Worm (Caenorhabditis elegans) whole organism, L1 larva: ENCODE measurements around the gene F01F1.14.

ENCODE experiments used
- C16A3.4 ChIP-seq: fragments of 150-350 bp; optimal IDR thresholded peaks from 2 replicates; lab custom pipeline; 2014; ENCODE audit warnings: missing biosample characterization, missing genetic modification characterization
- C34B4.2 ChIP-seq: sonication (generic microtip); optimal IDR thresholded peaks from 2 replicates; lab custom pipeline; 2017; ENCODE audit warnings: mild to moderate bottlenecking, missing genetic modification characterization, missing compliant biosample characterization
- aly-2 ChIP-seq: fragments of 150-350 bp; optimal IDR thresholded peaks from 2 replicates; lab custom pipeline; 2014; ENCODE audit warnings: missing biosample characterization, missing genetic modification characterization
- ama-1 ChIP-seq: fragments of 150-350 bp; optimal IDR thresholded peaks from 2 replicates; lab custom pipeline; 2014
- ceh-63 ChIP-seq: fragments of 200-800 bp; sonication (Bioruptor generic); optimal IDR thresholded peaks from 2 replicates; lab custom pipeline; 2018; ENCODE audit warnings: mild to moderate bottlenecking, missing genetic modification characterization, missing compliant biosample characterization
- ceh-88 ChIP-seq: fragments of 200-800 bp; sonication (Bioruptor generic); IDR thresholded peaks from 2 replicates; pipeline ENCODE4 v1.3.6; 2022; ENCODE audit warnings: missing genetic modification characterization, missing compliant biosample characterization
- ces-1 ChIP-seq: fragments of 150-350 bp; optimal IDR thresholded peaks from 2 replicates; lab custom pipeline; 2014; ENCODE audit warnings: missing biosample characterization, missing genetic modification reagents, missing genetic modification characterization
- dpl-1 ChIP-seq, 3 experiments: fragments of 150-350 bp in 2 of 3; sonication (generic microtip) in 1 of 3; optimal IDR thresholded peaks; 2 replicates each; lab custom pipeline; 2014 to 2017; ENCODE audit warnings: missing biosample characterization in 3 of 3, missing genetic modification characterization in 3 of 3, missing genetic modification reagents in 3 of 3
- dsc-1 ChIP-seq: sonication (generic microtip); optimal IDR thresholded peaks from 2 replicates; lab custom pipeline; 2016; ENCODE audit warnings: mild to moderate bottlenecking, missing genetic modification characterization, missing compliant biosample characterization
- efl-1 ChIP-seq, 4 experiments: fragments of 150-350 bp; optimal IDR thresholded peaks in 3 of 4; peaks in 1 of 4; 1 replicate in 1 of 4; 2 replicates in 3 of 4; lab custom pipeline; 2014; ENCODE audit warnings: missing biosample characterization in 2 of 4, missing genetic modification characterization in 2 of 4, missing genetic modification reagents in 2 of 4
- egl-27 ChIP-seq, 2 experiments: fragments of 150-350 bp in 1 of 2; sonication (generic microtip); optimal IDR thresholded peaks; 3 replicates each; lab custom pipeline; 2017 to 2018; ENCODE audit warnings: missing biosample characterization in 2 of 2, missing genetic modification characterization in 2 of 2, missing genetic modification reagents in 2 of 2
- ets-5 ChIP-seq: fragments of 200-800 bp; sonication (Bioruptor generic); IDR thresholded peaks from 2 replicates; pipeline ENCODE4 v1.3.6; 2022; ENCODE audit warnings: missing genetic modification characterization, missing compliant biosample characterization
- fkh-10 ChIP-seq: sonication (generic microtip); optimal IDR thresholded peaks from 2 replicates; lab custom pipeline; 2017; ENCODE audit warnings: missing biosample characterization, missing genetic modification reagents, missing genetic modification characterization
- fkh-4 ChIP-seq: sonication (generic microtip); optimal IDR thresholded peaks from 2 replicates; lab custom pipeline; 2016; ENCODE audit warnings: missing compliant biosample characterization, missing genetic modification characterization, borderline replicate concordance
- fkh-8 ChIP-seq: sonication (generic microtip); optimal IDR thresholded peaks from 2 replicates; lab custom pipeline; 2016; ENCODE audit warnings: mild to moderate bottlenecking, missing genetic modification characterization, missing compliant biosample characterization
- fos-1 ChIP-seq: fragments of 150-350 bp; optimal IDR thresholded peaks from 2 replicates; lab custom pipeline; 2014; ENCODE audit warnings: missing biosample characterization, missing genetic modification characterization
- hpl-2 ChIP-seq: fragments of 150-350 bp; optimal IDR thresholded peaks from 2 replicates; lab custom pipeline; 2014; ENCODE audit warnings: missing biosample characterization, missing genetic modification reagents, missing genetic modification characterization
- jun-1 ChIP-seq: fragments of 150-350 bp; optimal IDR thresholded peaks from 2 replicates; lab custom pipeline; 2014; ENCODE audit warnings: missing biosample characterization, missing genetic modification reagents, missing genetic modification characterization
- lin-13 ChIP-seq: fragments of 150-350 bp; optimal IDR thresholded peaks from 2 replicates; lab custom pipeline; 2014; ENCODE audit warnings: missing biosample characterization, missing genetic modification reagents, missing genetic modification characterization
- lin-14 ChIP-seq: fragments of 200-800 bp; sonication (Bioruptor generic); optimal IDR thresholded peaks from 2 replicates; lab custom pipeline; 2018; ENCODE audit warnings: mild to moderate bottlenecking, missing genetic modification characterization, moderate library complexity, missing compliant biosample characterization
- lin-15B ChIP-seq: fragments of 150-350 bp; sonication (generic microtip); optimal IDR thresholded peaks from 3 replicates; lab custom pipeline; 2014; ENCODE audit warnings: missing biosample characterization, missing genetic modification characterization
- lin-39 ChIP-seq: fragments of 150-350 bp; optimal IDR thresholded peaks from 2 replicates; lab custom pipeline; 2014; ENCODE audit warnings: missing biosample characterization, missing genetic modification reagents, missing genetic modification characterization
- lsy-2 ChIP-seq, 2 experiments: fragments of 150-350 bp; optimal IDR thresholded peaks; 2 replicates each; lab custom pipeline; 2014; ENCODE audit warnings: missing biosample characterization in 2 of 2, missing genetic modification characterization in 2 of 2
- mab-9 ChIP-seq: fragments of 200-800 bp; sonication (Bioruptor generic); IDR thresholded peaks from 2 replicates; pipeline ENCODE4 v1.3.6; 2022; ENCODE audit warnings: missing genetic modification reagents, missing genetic modification characterization, missing compliant biosample characterization
- mdl-1 ChIP-seq, 2 experiments: fragments of 150-350 bp; optimal IDR thresholded peaks; 2 replicates each; lab custom pipeline; 2014 to 2017; ENCODE audit warnings: missing biosample characterization in 2 of 2, missing genetic modification characterization in 2 of 2, inconsistent platforms in 1 of 2
- mep-1 ChIP-seq: fragments of 150-350 bp; optimal IDR thresholded peaks from 2 replicates; lab custom pipeline; 2014; ENCODE audit warnings: missing biosample characterization, missing genetic modification characterization
- nhr-12 ChIP-seq: sonication (generic microtip); optimal IDR thresholded peaks from 2 replicates; lab custom pipeline; 2017; ENCODE audit warnings: missing biosample characterization, missing genetic modification characterization
- nhr-19 ChIP-seq: fragments of 200-800 bp; sonication (Bioruptor generic); conservative IDR thresholded peaks from 2 replicates; pipeline ENCODE4 v1.3.6; 2022; ENCODE audit warnings: missing genetic modification characterization, missing compliant biosample characterization
- nhr-20 ChIP-seq: sonication (generic microtip); optimal IDR thresholded peaks from 2 replicates; lab custom pipeline; 2016; ENCODE audit warnings: mild to moderate bottlenecking, missing genetic modification characterization, missing compliant biosample characterization
- nhr-47 ChIP-seq: sonication (generic microtip); optimal IDR thresholded peaks from 2 replicates; lab custom pipeline; 2016; ENCODE audit warnings: mild to moderate bottlenecking, missing genetic modification characterization, moderate library complexity, missing compliant biosample characterization
- nhr-71 ChIP-seq: sonication (generic microtip); optimal IDR thresholded peaks from 2 replicates; lab custom pipeline; 2016; ENCODE audit warnings: mild to moderate bottlenecking, missing genetic modification characterization, moderate library complexity, missing compliant biosample characterization
- nhr-84 ChIP-seq: sonication (generic microtip); optimal IDR thresholded peaks from 2 replicates; lab custom pipeline; 2017; ENCODE audit warnings: missing biosample characterization, missing genetic modification characterization
- nhr-85 ChIP-seq: sonication (generic microtip); peaks from one replicate; lab custom pipeline; 2016; ENCODE audit warnings: missing genetic modification characterization, inconsistent platforms, missing compliant biosample characterization
- pag-3 ChIP-seq: sonication (generic microtip); optimal IDR thresholded peaks from 2 replicates; lab custom pipeline; 2017; ENCODE audit warnings: missing genetic modification characterization, mild to moderate bottlenecking, missing compliant biosample characterization, antibody characterized with exemption, borderline replicate concordance; ENCODE audit not compliant: insufficient read depth
- pqm-1 ChIP-seq: sonication (generic microtip); optimal IDR thresholded peaks from 3 replicates; lab custom pipeline; 2017; ENCODE audit warnings: missing biosample characterization, missing genetic modification characterization
- rnt-1 ChIP-seq: sonication (generic microtip); optimal IDR thresholded peaks from 2 replicates; lab custom pipeline; 2016; ENCODE audit warnings: mild to moderate bottlenecking, missing genetic modification characterization, moderate library complexity, missing compliant biosample characterization
- skn-1 ChIP-seq: fragments of 150-350 bp; optimal IDR thresholded peaks from 2 replicates; lab custom pipeline; 2014; ENCODE audit warnings: missing biosample characterization, missing genetic modification characterization
- snu-23 ChIP-seq: sonication (generic microtip); optimal IDR thresholded peaks from 2 replicates; lab custom pipeline; 2016; ENCODE audit warnings: missing genetic modification characterization, missing compliant biosample characterization
- sptf-1 ChIP-seq: fragments of 150-350 bp; optimal IDR thresholded peaks from 2 replicates; lab custom pipeline; 2014; ENCODE audit warnings: missing biosample characterization, missing genetic modification characterization
- swsn-7 ChIP-seq: sonication (generic microtip); optimal IDR thresholded peaks from 2 replicates; lab custom pipeline; 2016; ENCODE audit warnings: missing genetic modification characterization, missing compliant biosample characterization
- tbx-2 ChIP-seq: sonication (generic microtip); optimal IDR thresholded peaks from 2 replicates; lab custom pipeline; 2016; ENCODE audit warnings: missing genetic modification characterization, missing compliant biosample characterization
- unc-130 ChIP-seq: fragments of 150-350 bp; optimal IDR thresholded peaks from 2 replicates; lab custom pipeline; 2017; ENCODE audit warnings: missing biosample characterization, missing genetic modification characterization, inconsistent platforms
- unc-86 ChIP-seq: sonication (generic microtip); optimal IDR thresholded peaks from 2 replicates; lab custom pipeline; 2016; ENCODE audit warnings: missing genetic modification characterization, missing compliant biosample characterization
- xbp-1 ChIP-seq: sonication (generic microtip); optimal IDR thresholded peaks from 2 replicates; lab custom pipeline; 2016; ENCODE audit warnings: missing genetic modification characterization, missing compliant biosample characterization
- zag-1 ChIP-seq: fragments of 150-350 bp; optimal IDR thresholded peaks from 2 replicates; lab custom pipeline; 2014; ENCODE audit warnings: missing biosample characterization, missing genetic modification characterization
- zip-4 ChIP-seq: fragments of 200-800 bp; sonication (Bioruptor generic); optimal IDR thresholded peaks from 2 replicates; lab custom pipeline; 2018; ENCODE audit warnings: mild to moderate bottlenecking, missing genetic modification characterization, moderate library complexity, missing compliant biosample characterization
- ztf-11 ChIP-seq, 2 experiments: sonication (generic microtip); optimal IDR thresholded peaks; 2 replicates each; lab custom pipeline; 2016 to 2017; ENCODE audit warnings: missing genetic modification characterization in 2 of 2, missing biosample characterization in 1 of 2, missing compliant biosample characterization in 1 of 2
- ztf-4 ChIP-seq: fragments of 150-350 bp; optimal IDR thresholded peaks from 2 replicates; lab custom pipeline; 2014; ENCODE audit warnings: missing biosample characterization, missing genetic modification characterization

Gene F01F1.14

DNA sequence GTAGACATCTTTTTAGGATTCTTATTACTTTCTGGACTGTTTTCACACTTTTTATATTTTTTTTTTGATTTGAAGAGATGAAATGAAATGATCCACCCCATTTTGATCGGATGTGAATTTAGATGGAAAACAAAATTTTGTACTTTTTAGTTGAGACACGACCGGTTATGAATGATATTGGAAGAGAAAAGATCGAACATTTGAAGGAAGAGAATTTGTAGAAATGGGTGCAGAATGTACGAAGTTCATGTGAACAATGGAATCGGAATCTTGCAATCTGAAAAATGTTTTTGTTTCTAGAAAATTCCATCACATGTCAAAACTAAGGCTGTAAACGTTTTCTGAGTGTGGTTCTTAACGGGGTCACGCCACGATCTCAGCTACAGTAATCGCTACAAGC lies at the start of gene F01F1.14:
Gene F01F1.14, minus strand, starts transcription at position 101 of the 400 bp plus-strand sequence.
- TF ChIP-seq nhr-47 (tag; lab: Kevin White, UChicago): no peak
- no peak for TF ChIP-seq efl-1 (optimal IDR thresholded peaks at IDR 0.05; lab: Kevin White, UChicago)
- no peak for TF ChIP-seq efl-1 (GFP tag; optimal IDR thresholded peaks at IDR 0.05 in 1 of 2; lab: Kevin White, UChicago)
- no peak for TF ChIP-seq ces-1
- no peak for TF ChIP-seq fkh-4
- TF ChIP-seq ceh-88 (GFP tag; lab: Robert Waterston, UW): no peak
- TF ChIP-seq lin-13 (GFP tag; lab: Kevin White, UChicago): no peak
- TF ChIP-seq fkh-10 (GFP tag; lab: Kevin White, UChicago): no peak

- TF ChIP-seq mab-9: no peak
- peak; percentile 51 for TF ChIP-seq nhr-71 (tag; lab: Kevin White, UChicago)
- TF ChIP-seq nhr-20 (tag; lab: Kevin White, UChicago): peak; percentile 24
- TF ChIP-seq dsc-1 (tag; lab: Kevin White, UChicago): peak; percentile 37
- no peak for TF ChIP-seq fkh-8
- TF ChIP-seq lsy-2 (tag; optimal IDR thresholded peaks at IDR 0.05; lab: Kevin White, UChicago): peak in 1 of 2 experiments; percentile 5
- no peak for TF ChIP-seq skn-1 (tag; lab: Kevin White, UChicago)
- no peak for TF ChIP-seq nhr-12
- TF ChIP-seq nhr-85 (tag; lab: Kevin White, UChicago): no peak
- TF ChIP-seq nhr-19: peak; percentile 17; the same call in 1 of the 2 replicates
- no peak for TF ChIP-seq zag-1 (tag; lab: Kevin White, UChicago)
- no peak for TF ChIP-seq C34B4.2 (tag; lab: Kevin White, UChicago)
- no peak for TF ChIP-seq ceh-88 (GFP tag; lab: Robert Waterston, UW)
- peak; percentile 17 for TF ChIP-seq snu-23
- TF ChIP-seq efl-1 (optimal IDR thresholded peaks at IDR 0.05; lab: Kevin White, UChicago): peak in 1 of 2 experiments; percentile 3
- TF ChIP-seq efl-1 (GFP tag; optimal IDR thresholded peaks at IDR 0.05 in 1 of 2; lab: Kevin White, UChicago): no peak
- no peak for TF ChIP-seq ztf-4 (tag; lab: Kevin White, UChicago)
- TF ChIP-seq lin-14 (GFP tag; lab: Kevin White, UChicago): peak; percentile 28
- no peak for TF ChIP-seq zip-4 (GFP tag; lab: Kevin White, UChicago)
- no peak for TF ChIP-seq hpl-2 (GFP tag; lab: Kevin White, UChicago)
- TF ChIP-seq mdl-1 (tag; optimal IDR thresholded peaks at IDR 0.05; lab: Kevin White, UChicago): no peak
- TF ChIP-seq unc-130: no peak
- peak; percentile 55 for TF ChIP-seq rnt-1 (tag; lab: Kevin White, UChicago)
- TF ChIP-seq lin-15B: no peak
- TF ChIP-seq ces-1: no peak
- no peak for TF ChIP-seq lin-39 (tag; lab: Kevin White, UChicago)
- TF ChIP-seq aly-2 (tag; lab: Kevin White, UChicago): no peak
Observed at ce11 chrIII:5931433-5931994, 48.8 kb upstream of the F01F1.14 start, which contains the start of gene EGAP1.5. TSS of gene EGAP1.5 (plus strand) at chrIII:5931721.

- TF ChIP-seq swsn-7 (tag; lab: Kevin White, UChicago) (no peak), ama-1 (lab: Kevin White, UChicago) (no peak), ets-5 (no peak), egl-27 (tag; optimal IDR thresholded peaks at IDR 0.05; lab: Kevin White, UChicago) (no peak), zip-4 (GFP tag; lab: Kevin White, UChicago) (no peak), nhr-84 (no peak), dpl-1 (GFP tag; optimal IDR thresholded peaks at IDR 0.05; lab: Kevin White, UChicago) (no peak), xbp-1 (tag; lab: Kevin White, UChicago) (no peak), lin-13 (GFP tag; lab: Kevin White, UChicago) (no peak), sptf-1 (tag; lab: Kevin White, UChicago) (no peak), pqm-1 (no peak), jun-1 (tag; lab: Kevin White, UChicago) (no peak), fkh-10 (GFP tag; lab: Kevin White, UChicago) (no peak), nhr-85 (tag; lab: Kevin White, UChicago) (peak; percentile 26), unc-86 (tag; lab: Kevin White, UChicago) (no peak), mep-1 (no peak), aly-2 (tag; lab: Kevin White, UChicago) (no peak), lin-14 (GFP tag; lab: Kevin White, UChicago) (peak; percentile 57), pag-3 (tag; lab: Kevin White, UChicago) (no peak), ceh-63 (GFP tag; lab: Kevin White, UChicago) (no peak), nhr-20 (tag; lab: Kevin White, UChicago) (peak; percentile 49), rnt-1 (tag; lab: Kevin White, UChicago) (peak; percentile 50), fos-1 (tag; lab: Kevin White, UChicago) (no peak), dsc-1 (tag; lab: Kevin White, UChicago) (peak; percentile 49), tbx-2 (tag; lab: Kevin White, UChicago) (no peak), nhr-71 (tag; lab: Kevin White, UChicago) (peak; percentile 62), snu-23 (no peak), C16A3.4 (tag; lab: Kevin White, UChicago) (no peak), ztf-11 (tag; optimal IDR thresholded peaks at IDR 0.05; lab: Kevin White, UChicago) (no peak)
Observed at ce11 chrIII:5930659-5931058, 47.9 kb upstream of the F01F1.14 start.
